Worm (Caenorhabditis elegans) whole organism, L1 larva: ENCODE data around the gene T28A8.6.

Experiments used
- C04F5.9 ChIP-seq: sonication (generic microtip); optimal IDR thresholded peaks from 2 replicates; lab custom pipeline; 2016; ENCODE audit warnings: missing genetic modification characterization, missing compliant biosample characterization
- C16A3.4 ChIP-seq: fragments of 150-350 bp; optimal IDR thresholded peaks from 2 replicates; lab custom pipeline; 2014; ENCODE audit warnings: missing biosample characterization, missing genetic modification characterization
- C34B4.2 ChIP-seq: sonication (generic microtip); optimal IDR thresholded peaks from 2 replicates; lab custom pipeline; 2017; ENCODE audit warnings: mild to moderate bottlenecking, missing genetic modification characterization, missing compliant biosample characterization
- F16B12.6 ChIP-seq: fragments of 150-350 bp; optimal IDR thresholded peaks from 2 replicates; lab custom pipeline; 2014; ENCODE audit warnings: missing biosample characterization, missing genetic modification characterization
- aha-1 ChIP-seq: fragments of 150-350 bp; optimal IDR thresholded peaks from 2 replicates; lab custom pipeline; 2014; ENCODE audit warnings: missing biosample characterization, missing genetic modification characterization
- aly-2 ChIP-seq: fragments of 150-350 bp; optimal IDR thresholded peaks from 2 replicates; lab custom pipeline; 2014; ENCODE audit warnings: missing biosample characterization, missing genetic modification characterization
- ama-1 ChIP-seq: fragments of 150-350 bp; optimal IDR thresholded peaks from 2 replicates; lab custom pipeline; 2014
- blmp-1 ChIP-seq: fragments of 150-350 bp; optimal IDR thresholded peaks from 2 replicates; lab custom pipeline; 2014; ENCODE audit warnings: missing biosample characterization, missing genetic modification characterization
- ceh-63 ChIP-seq: fragments of 200-800 bp; sonication (Bioruptor generic); optimal IDR thresholded peaks from 2 replicates; lab custom pipeline; 2018; ENCODE audit warnings: mild to moderate bottlenecking, missing genetic modification characterization, missing compliant biosample characterization
- ceh-8 ChIP-seq: fragments of 200-800 bp; sonication (Bioruptor generic); optimal IDR thresholded peaks from 2 replicates; lab custom pipeline; 2018; ENCODE audit warnings: mild to moderate bottlenecking, missing genetic modification characterization, moderate library complexity, missing compliant biosample characterization
- ceh-82 ChIP-seq, 3 experiments: fragments of 150-350 bp in 1 of 3; sonication (generic microtip) in 2 of 3; optimal IDR thresholded peaks; 2 replicates each; lab custom pipeline; 2014 to 2017; ENCODE audit warnings: missing biosample characterization in 3 of 3, missing genetic modification characterization in 3 of 3
- ceh-90 ChIP-seq: sonication (generic microtip); optimal IDR thresholded peaks from 2 replicates; lab custom pipeline; 2016; ENCODE audit warnings: missing genetic modification characterization, missing compliant biosample characterization
- ces-1 ChIP-seq: fragments of 150-350 bp; optimal IDR thresholded peaks from 2 replicates; lab custom pipeline; 2014; ENCODE audit warnings: missing biosample characterization, missing genetic modification reagents, missing genetic modification characterization
- dsc-1 ChIP-seq: sonication (generic microtip); optimal IDR thresholded peaks from 2 replicates; lab custom pipeline; 2016; ENCODE audit warnings: mild to moderate bottlenecking, missing genetic modification characterization, missing compliant biosample characterization
- efl-1 ChIP-seq, 4 experiments: fragments of 150-350 bp; optimal IDR thresholded peaks in 3 of 4; peaks in 1 of 4; 1 replicate in 1 of 4; 2 replicates in 3 of 4; lab custom pipeline; 2014; ENCODE audit warnings: missing biosample characterization in 2 of 4, missing genetic modification characterization in 2 of 4, missing genetic modification reagents in 2 of 4
- efl-3 ChIP-seq: fragments of 200-800 bp; sonication (Bioruptor generic); optimal IDR thresholded peaks from 2 replicates; lab custom pipeline; 2018; ENCODE audit warnings: mild to moderate bottlenecking, missing genetic modification characterization, missing compliant biosample characterization
- egl-13 ChIP-seq: sonication (generic microtip); optimal IDR thresholded peaks from 2 replicates; lab custom pipeline; 2016; ENCODE audit warnings: missing genotype, missing genetic modification reagents, missing genetic modification characterization, missing compliant biosample characterization
- elt-3 ChIP-seq, 6 experiments: fragments of 150-350 bp in 1 of 6; sonication (generic microtip); optimal IDR thresholded peaks; 2 replicates each; lab custom pipeline; 2017 to 2018; ENCODE audit warnings: missing biosample characterization in 6 of 6, missing genetic modification characterization in 6 of 6, inconsistent platforms in 1 of 6
- fkh-4 ChIP-seq: sonication (generic microtip); optimal IDR thresholded peaks from 2 replicates; lab custom pipeline; 2016; ENCODE audit warnings: missing compliant biosample characterization, missing genetic modification characterization, borderline replicate concordance
- fos-1 ChIP-seq: fragments of 150-350 bp; optimal IDR thresholded peaks from 2 replicates; lab custom pipeline; 2014; ENCODE audit warnings: missing biosample characterization, missing genetic modification characterization
- grh-1 ChIP-seq: fragments of 200-800 bp; sonication (Bioruptor generic); IDR thresholded peaks from 2 replicates; pipeline ENCODE4 v1.3.6; 2022; ENCODE audit warnings: missing genetic modification reagents, missing genetic modification characterization, missing compliant biosample characterization
- hlh-4 ChIP-seq: sonication (generic microtip); optimal IDR thresholded peaks from 2 replicates; lab custom pipeline; 2016; ENCODE audit warnings: mild to moderate bottlenecking, missing genetic modification characterization, missing compliant biosample characterization
- hpl-2 ChIP-seq: fragments of 150-350 bp; optimal IDR thresholded peaks from 2 replicates; lab custom pipeline; 2014; ENCODE audit warnings: missing biosample characterization, missing genetic modification reagents, missing genetic modification characterization
- irx-1 ChIP-seq: sonication (generic microtip); optimal IDR thresholded peaks from 2 replicates; lab custom pipeline; 2016; ENCODE audit warnings: missing genetic modification characterization, missing compliant biosample characterization
- jun-1 ChIP-seq: fragments of 150-350 bp; optimal IDR thresholded peaks from 2 replicates; lab custom pipeline; 2014; ENCODE audit warnings: missing biosample characterization, missing genetic modification reagents, missing genetic modification characterization
- lin-13 ChIP-seq: fragments of 150-350 bp; optimal IDR thresholded peaks from 2 replicates; lab custom pipeline; 2014; ENCODE audit warnings: missing biosample characterization, missing genetic modification reagents, missing genetic modification characterization
- lin-15B ChIP-seq: fragments of 150-350 bp; sonication (generic microtip); optimal IDR thresholded peaks from 3 replicates; lab custom pipeline; 2014; ENCODE audit warnings: missing biosample characterization, missing genetic modification characterization
- lin-39 ChIP-seq: fragments of 150-350 bp; optimal IDR thresholded peaks from 2 replicates; lab custom pipeline; 2014; ENCODE audit warnings: missing biosample characterization, missing genetic modification reagents, missing genetic modification characterization
- lsy-2 ChIP-seq, 2 experiments: fragments of 150-350 bp; optimal IDR thresholded peaks; 2 replicates each; lab custom pipeline; 2014; ENCODE audit warnings: missing biosample characterization in 2 of 2, missing genetic modification characterization in 2 of 2
- mab-9 ChIP-seq: fragments of 200-800 bp; sonication (Bioruptor generic); IDR thresholded peaks from 2 replicates; pipeline ENCODE4 v1.3.6; 2022; ENCODE audit warnings: missing genetic modification reagents, missing genetic modification characterization, missing compliant biosample characterization
- mdl-1 ChIP-seq, 2 experiments: fragments of 150-350 bp; optimal IDR thresholded peaks; 2 replicates each; lab custom pipeline; 2014 to 2017; ENCODE audit warnings: missing biosample characterization in 2 of 2, missing genetic modification characterization in 2 of 2, inconsistent platforms in 1 of 2
- mep-1 ChIP-seq: fragments of 150-350 bp; optimal IDR thresholded peaks from 2 replicates; lab custom pipeline; 2014; ENCODE audit warnings: missing biosample characterization, missing genetic modification characterization
- nhr-11 ChIP-seq: fragments of 150-350 bp; optimal IDR thresholded peaks from 2 replicates; lab custom pipeline; 2014; ENCODE audit warnings: missing biosample characterization, missing genetic modification characterization
- nhr-19 ChIP-seq: fragments of 200-800 bp; sonication (Bioruptor generic); conservative IDR thresholded peaks from 2 replicates; pipeline ENCODE4 v1.3.6; 2022; ENCODE audit warnings: missing genetic modification characterization, missing compliant biosample characterization
- nhr-20 ChIP-seq: sonication (generic microtip); optimal IDR thresholded peaks from 2 replicates; lab custom pipeline; 2016; ENCODE audit warnings: mild to moderate bottlenecking, missing genetic modification characterization, missing compliant biosample characterization
- nhr-237 ChIP-seq: fragments of 150-350 bp; optimal IDR thresholded peaks from 2 replicates; lab custom pipeline; 2014; ENCODE audit warnings: missing biosample characterization, missing genetic modification characterization
- nhr-47 ChIP-seq: sonication (generic microtip); optimal IDR thresholded peaks from 2 replicates; lab custom pipeline; 2016; ENCODE audit warnings: mild to moderate bottlenecking, missing genetic modification characterization, moderate library complexity, missing compliant biosample characterization
- nhr-77 ChIP-seq: fragments of 150-350 bp; optimal IDR thresholded peaks from 2 replicates; lab custom pipeline; 2014; ENCODE audit warnings: missing biosample characterization, missing genetic modification characterization
- nhr-84 ChIP-seq: sonication (generic microtip); optimal IDR thresholded peaks from 2 replicates; lab custom pipeline; 2017; ENCODE audit warnings: missing biosample characterization, missing genetic modification characterization
- nhr-90 ChIP-seq: sonication (generic microtip); optimal IDR thresholded peaks from 2 replicates; lab custom pipeline; 2016; ENCODE audit warnings: mild to moderate bottlenecking, missing genetic modification characterization, missing compliant biosample characterization; ENCODE audit not compliant: poor library complexity
- pqm-1 ChIP-seq: sonication (generic microtip); optimal IDR thresholded peaks from 3 replicates; lab custom pipeline; 2017; ENCODE audit warnings: missing biosample characterization, missing genetic modification characterization
- rnt-1 ChIP-seq: sonication (generic microtip); optimal IDR thresholded peaks from 2 replicates; lab custom pipeline; 2016; ENCODE audit warnings: mild to moderate bottlenecking, missing genetic modification characterization, moderate library complexity, missing compliant biosample characterization
- skn-1 ChIP-seq: fragments of 150-350 bp; optimal IDR thresholded peaks from 2 replicates; lab custom pipeline; 2014; ENCODE audit warnings: missing biosample characterization, missing genetic modification characterization
- sup-37 ChIP-seq: fragments of 200-800 bp; sonication (Bioruptor generic); optimal IDR thresholded peaks from 2 replicates; lab custom pipeline; 2018; ENCODE audit warnings: mild to moderate bottlenecking, missing genetic modification characterization, missing compliant biosample characterization
- tbx-2 ChIP-seq: sonication (generic microtip); optimal IDR thresholded peaks from 2 replicates; lab custom pipeline; 2016; ENCODE audit warnings: missing genetic modification characterization, missing compliant biosample characterization
- unc-30 ChIP-seq: sonication (generic microtip); optimal IDR thresholded peaks from 2 replicates; lab custom pipeline; 2017; ENCODE audit warnings: missing biosample characterization, missing genetic modification characterization
- unc-86 ChIP-seq: sonication (generic microtip); optimal IDR thresholded peaks from 2 replicates; lab custom pipeline; 2016; ENCODE audit warnings: missing genetic modification characterization, missing compliant biosample characterization
- xbp-1 ChIP-seq: sonication (generic microtip); optimal IDR thresholded peaks from 2 replicates; lab custom pipeline; 2016; ENCODE audit warnings: missing genetic modification characterization, missing compliant biosample characterization
- zag-1 ChIP-seq: fragments of 150-350 bp; optimal IDR thresholded peaks from 2 replicates; lab custom pipeline; 2014; ENCODE audit warnings: missing biosample characterization, missing genetic modification characterization
- zip-4 ChIP-seq: fragments of 200-800 bp; sonication (Bioruptor generic); optimal IDR thresholded peaks from 2 replicates; lab custom pipeline; 2018; ENCODE audit warnings: mild to moderate bottlenecking, missing genetic modification characterization, moderate library complexity, missing compliant biosample characterization
- ztf-11 ChIP-seq, 2 experiments: sonication (generic microtip); optimal IDR thresholded peaks; 2 replicates each; lab custom pipeline; 2016 to 2017; ENCODE audit warnings: missing genetic modification characterization in 2 of 2, missing biosample characterization in 1 of 2, missing compliant biosample characterization in 1 of 2
- ztf-4 ChIP-seq: fragments of 150-350 bp; optimal IDR thresholded peaks from 2 replicates; lab custom pipeline; 2014; ENCODE audit warnings: missing biosample characterization, missing genetic modification characterization

T28A8.6 gene

ce11 chrIII:13465918-13466592 lies 32.9 kb upstream of the T28A8.6 start, which contains the start of gene cdk-5:
Gene cdk-5 (minus strand): TSS chrIII:13466342.
- TF ChIP-seq efl-3 (GFP tag; lab: Kevin White, UChicago) (no peak), ceh-82 (tag; optimal IDR thresholded peaks at IDR 0.05; lab: Kevin White, UChicago) (peak; percentile 89 to 93 (median 90)), ztf-4 (peak; percentile 84), lin-13 (GFP tag; lab: Kevin White, UChicago) (peak; percentile 90), ceh-90 (peak; percentile 43), mdl-1 (tag; optimal IDR thresholded peaks at IDR 0.05; lab: Kevin White, UChicago) (peak in 1 of 2 experiments; percentile 87), dsc-1 (tag; lab: Kevin White, UChicago) (peak; percentile 97), efl-1 (optimal IDR thresholded peaks at IDR 0.05; lab: Kevin White, UChicago) (peak; percentile 90 to 94), efl-1 (GFP tag; optimal IDR thresholded peaks at IDR 0.05 in 1 of 2; lab: Kevin White, UChicago) (peak; percentile 88 to 99), mep-1 (tag; lab: Kevin White, UChicago) (peak; percentile 99), mab-9 (GFP tag; lab: Robert Waterston, UW) (peak; percentile 81), zip-4 (GFP tag; lab: Kevin White, UChicago) (peak; percentile 86), nhr-19 (GFP tag; lab: Robert Waterston, UW) (peak; percentile 95), nhr-77 (tag; lab: Kevin White, UChicago) (peak; percentile 81), skn-1 (peak; percentile 91), pqm-1 (tag; lab: Kevin White, UChicago) (no peak), grh-1 (peak; percentile 87), jun-1 (tag; lab: Kevin White, UChicago) (peak; percentile 86), sup-37 (GFP tag; lab: Kevin White, UChicago) (peak; percentile 50), blmp-1 (tag; lab: Kevin White, UChicago) (peak; percentile 91), nhr-11 (tag; lab: Kevin White, UChicago) (peak; percentile 76), C16A3.4 (peak; percentile 95), ztf-11 (tag; optimal IDR thresholded peaks at IDR 0.05; lab: Kevin White, UChicago) (peak in 1 of 2 experiments; percentile 78), hpl-2 (GFP tag; lab: Kevin White, UChicago) (peak; percentile 83), C04F5.9 (tag; lab: Kevin White, UChicago) (peak; percentile 66), unc-86 (tag; lab: Kevin White, UChicago) (peak; percentile 95), hlh-4 (no peak), nhr-20 (peak; percentile 95), aha-1 (tag; lab: Kevin White, UChicago) (peak; percentile 72), ceh-8 (peak; percentile 92), ces-1 (no peak), irx-1 (tag; lab: Kevin White, UChicago) (peak; percentile 93), rnt-1 (peak; percentile 94), nhr-84 (tag; lab: Kevin White, UChicago) (no peak), C34B4.2 (no peak), nhr-237 (tag; lab: Kevin White, UChicago) (peak; percentile 55), lin-39 (tag; lab: Kevin White, UChicago) (peak; percentile 97), ama-1 (lab: Kevin White, UChicago) (peak; percentile 93), lin-15B (tag; lab: Kevin White, UChicago) (peak; percentile 82), fkh-4 (tag; lab: Kevin White, UChicago) (peak; percentile 70), nhr-90 (peak; percentile 94), lsy-2 (tag; optimal IDR thresholded peaks at IDR 0.05; lab: Kevin White, UChicago) (peak; percentile 97 to 98), fos-1 (tag; lab: Kevin White, UChicago) (peak; percentile 93), nhr-47 (tag; lab: Kevin White, UChicago) (peak; percentile 98), tbx-2 (peak; percentile 97), xbp-1 (tag; lab: Kevin White, UChicago) (peak; percentile 93), elt-3 (tag; optimal IDR thresholded peaks at IDR 0.05; lab: Kevin White, UChicago) (peak in 2 of 6 experiments; percentile 86 to 87), zag-1 (tag; lab: Kevin White, UChicago) (peak; percentile 83), F16B12.6 (peak; percentile 71), ceh-63 (GFP tag; lab: Kevin White, UChicago) (no peak), egl-13 (tag; lab: Kevin White, UChicago) (peak; percentile 87), unc-30 (tag; lab: Kevin White, UChicago) (peak; percentile 84), aly-2 (tag; lab: Kevin White, UChicago) (peak; percentile 96)
